Fruit fly (Drosophila melanogaster) whole organism, prepupa: Measurements from ENCODE around the gene SPoCk.

Experiments used
- Blimp-1 ChIP-seq: fragments of 200-800 bp; sonication (Bioruptor generic); optimal IDR thresholded peaks from 3 replicates; lab custom pipeline; 2017; ENCODE audit warnings: missing biosample characterization, missing genetic modification characterization, mild to moderate bottlenecking, moderate library complexity, missing genetic modification reagents
- CG11294 ChIP-seq: fragments of 200-800 bp; sonication (Bioruptor generic); IDR thresholded peaks from 2 replicates; pipeline ENCODE4 v1.3.6; 2022; ENCODE audit warnings: missing biosample characterization, missing genetic modification characterization
- CG11762 ChIP-seq: fragments of 200-800 bp; sonication (Bioruptor generic); optimal IDR thresholded peaks from 3 replicates; lab custom pipeline; 2016; ENCODE audit warnings: missing biosample characterization, missing genetic modification characterization; ENCODE audit not compliant: insufficient read depth
- CG11902 ChIP-seq: fragments of 200-800 bp; sonication (Bioruptor generic); optimal IDR thresholded peaks from 3 replicates; lab custom pipeline; 2016; ENCODE audit warnings: missing biosample characterization, missing genetic modification characterization
- CG15336 ChIP-seq: fragments of 200-800 bp; sonication (Bioruptor generic); IDR thresholded peaks from 2 replicates; pipeline ENCODE4 v1.3.6; 2022; ENCODE audit warnings: missing biosample characterization, missing genetic modification characterization
- CG1621 ChIP-seq: fragments of 200-800 bp; sonication (Bioruptor generic); optimal IDR thresholded peaks from 3 replicates; lab custom pipeline; 2018; ENCODE audit warnings: missing biosample characterization, mild to moderate bottlenecking, missing genetic modification characterization
- CG16779 ChIP-seq: fragments of 200-800 bp; sonication (Bioruptor generic); optimal IDR thresholded peaks from 3 replicates; lab custom pipeline; 2017; ENCODE audit warnings: missing biosample characterization, mild to moderate bottlenecking, missing genetic modification characterization
- CG3032 ChIP-seq: fragments of 200-800 bp; optimal IDR thresholded peaks from 2 replicates; lab custom pipeline; 2019; ENCODE audit warnings: missing biosample characterization, mild to moderate bottlenecking, missing genetic modification characterization, moderate library complexity
- CG32006 ChIP-seq: fragments of 200-800 bp; sonication (Bioruptor generic); optimal IDR thresholded peaks from 3 replicates; lab custom pipeline; 2017; ENCODE audit warnings: missing biosample characterization, mild to moderate bottlenecking, missing genetic modification characterization
- CG34406 ChIP-seq: fragments of 200-800 bp; sonication (Bioruptor generic); optimal IDR thresholded peaks from 3 replicates; lab custom pipeline; 2016; ENCODE audit warnings: missing biosample characterization, missing genetic modification characterization
- CG3919 ChIP-seq: fragments of 200-800 bp; sonication (Bioruptor generic); optimal IDR thresholded peaks from 3 replicates; lab custom pipeline; 2016; ENCODE audit warnings: missing biosample characterization, missing genetic modification characterization
- CG4318 ChIP-seq: fragments of 200-800 bp; sonication (Bioruptor generic); optimal IDR thresholded peaks from 3 replicates; lab custom pipeline; 2017; ENCODE audit warnings: missing biosample characterization, mild to moderate bottlenecking, missing genetic modification characterization
- CG6276 ChIP-seq: fragments of 200-800 bp; sonication (Bioruptor generic); optimal IDR thresholded peaks from 2 replicates; lab custom pipeline; 2017; ENCODE audit warnings: missing biosample characterization, mild to moderate bottlenecking, missing genetic modification characterization
- CG6808 ChIP-seq: fragments of 200-800 bp; sonication (Bioruptor generic); optimal IDR thresholded peaks from 3 replicates; lab custom pipeline; 2017; ENCODE audit warnings: missing biosample characterization, missing genetic modification characterization, mild to moderate bottlenecking, moderate library complexity, missing genetic modification reagents
- CG6854 ChIP-seq: fragments of 200-800 bp; sonication (Bioruptor generic); optimal IDR thresholded peaks from 2 replicates; lab custom pipeline; 2017; ENCODE audit warnings: missing biosample characterization, mild to moderate bottlenecking, missing genetic modification characterization
- CG8119 ChIP-seq: fragments of 200-800 bp; sonication (Bioruptor generic); IDR thresholded peaks from 3 replicates; pipeline ENCODE4 v1.3.6; 2022; ENCODE audit warnings: missing biosample characterization, missing genetic modification characterization
- CG8632 ChIP-seq: fragments of 200-800 bp; sonication (Bioruptor generic); optimal IDR thresholded peaks from 3 replicates; lab custom pipeline; 2016; ENCODE audit warnings: missing biosample characterization, missing genetic modification characterization
- Eip75B ChIP-seq: fragments of 200-800 bp; sonication (Bioruptor generic); optimal IDR thresholded peaks from 3 replicates; lab custom pipeline; 2016; ENCODE audit warnings: missing biosample characterization, missing genetic modification characterization
- Eip93F ChIP-seq: fragments of 200-800 bp; sonication (Bioruptor generic); optimal IDR thresholded peaks from 2 replicates; lab custom pipeline; 2016; ENCODE audit warnings: missing biosample characterization, mild to moderate bottlenecking, missing genetic modification characterization
- Ets21C ChIP-seq: fragments of 200-800 bp; sonication (Bioruptor generic); optimal IDR thresholded peaks from 3 replicates; lab custom pipeline; 2016; ENCODE audit warnings: missing biosample characterization, missing genetic modification characterization
- Ets96B ChIP-seq: fragments of 200-800 bp; optimal IDR thresholded peaks from 2 replicates; lab custom pipeline; 2019; ENCODE audit warnings: missing biosample characterization, mild to moderate bottlenecking, missing genetic modification characterization, moderate library complexity
- Gug ChIP-seq: fragments of 200-800 bp; sonication (Bioruptor generic); IDR thresholded peaks from 2 replicates; pipeline ENCODE4 v1.3.6; 2022; ENCODE audit warnings: missing biosample characterization, missing genetic modification characterization
- Hr38 ChIP-seq: sonication (Bioruptor generic); optimal IDR thresholded peaks from 2 replicates; lab custom pipeline; 2016; ENCODE audit warnings: missing biosample characterization, missing genetic modification characterization
- Hr39 ChIP-seq: fragments of 200-800 bp; sonication (Bioruptor generic); optimal IDR thresholded peaks from 2 replicates; lab custom pipeline; 2016; ENCODE audit warnings: missing biosample characterization, missing genetic modification characterization
- Lpt ChIP-seq: fragments of 200-800 bp; sonication (Bioruptor generic); optimal IDR thresholded peaks from 3 replicates; lab custom pipeline; 2016; ENCODE audit warnings: missing biosample characterization, missing genetic modification characterization
- Met ChIP-seq: fragments of 200-800 bp; sonication (Bioruptor generic); optimal IDR thresholded peaks from 3 replicates; lab custom pipeline; 2016; ENCODE audit warnings: missing biosample characterization, missing genetic modification characterization
- OdsH ChIP-seq: fragments of 200-800 bp; sonication (Bioruptor generic); optimal IDR thresholded peaks from 3 replicates; lab custom pipeline; 2016; ENCODE audit warnings: missing biosample characterization, missing genetic modification characterization
- Smox ChIP-seq: fragments of 200-800 bp; sonication (Bioruptor generic); optimal IDR thresholded peaks from 3 replicates; lab custom pipeline; 2016; ENCODE audit warnings: missing biosample characterization, missing genetic modification characterization
- Sox102F ChIP-seq: fragments of 200-800 bp; sonication (Bioruptor generic); optimal IDR thresholded peaks from 2 replicates; lab custom pipeline; 2016; ENCODE audit warnings: missing biosample characterization, mild to moderate bottlenecking, missing genetic modification characterization
- Sox14 ChIP-seq: fragments of 200-800 bp; sonication (Bioruptor generic); optimal IDR thresholded peaks from 3 replicates; lab custom pipeline; 2016; ENCODE audit warnings: missing biosample characterization, missing genetic modification characterization
- Sox15 ChIP-seq: fragments of 200-800 bp; sonication (Bioruptor generic); optimal IDR thresholded peaks from 3 replicates; lab custom pipeline; 2016; ENCODE audit warnings: missing biosample characterization, missing genetic modification characterization
- acj6 ChIP-seq: fragments of 200-800 bp; sonication (Bioruptor generic); optimal IDR thresholded peaks from 3 replicates; lab custom pipeline; 2016; ENCODE audit warnings: missing biosample characterization, missing genetic modification characterization
- cyc ChIP-seq: fragments of 200-800 bp; sonication (Bioruptor generic); optimal IDR thresholded peaks from 3 replicates; lab custom pipeline; 2016; ENCODE audit warnings: missing biosample characterization, missing genetic modification characterization
- dac ChIP-seq: fragments of 200-800 bp; sonication (Bioruptor generic); optimal IDR thresholded peaks from 2 replicates; lab custom pipeline; 2017; ENCODE audit warnings: missing biosample characterization, mild to moderate bottlenecking, missing genetic modification characterization
- eg ChIP-seq: fragments of 200-800 bp; sonication (Bioruptor generic); IDR thresholded peaks from 3 replicates; pipeline ENCODE4 v1.3.6; 2022; ENCODE audit warnings: missing biosample characterization, missing genetic modification characterization
- esn ChIP-seq: fragments of 200-800 bp; sonication (Bioruptor generic); optimal IDR thresholded peaks from 2 replicates; lab custom pipeline; 2016; ENCODE audit warnings: missing biosample characterization, mild to moderate bottlenecking, missing genetic modification characterization, moderate library complexity
- fd59A ChIP-seq: fragments of 200-800 bp; sonication (Bioruptor generic); optimal IDR thresholded peaks from 2 replicates; lab custom pipeline; 2017; ENCODE audit warnings: missing biosample characterization, mild to moderate bottlenecking, missing genetic modification characterization, missing genetic modification reagents
- fd85E ChIP-seq: fragments of 200-800 bp; sonication (Bioruptor generic); optimal IDR thresholded peaks from 3 replicates; lab custom pipeline; 2016; ENCODE audit warnings: missing biosample characterization, missing genetic modification characterization
- fkh ChIP-seq: fragments of 200-800 bp; sonication (Bioruptor generic); optimal IDR thresholded peaks from 3 replicates; lab custom pipeline; 2017; ENCODE audit warnings: missing biosample characterization, mild to moderate bottlenecking, missing genetic modification characterization, moderate library complexity
- lz ChIP-seq: fragments of 200-800 bp; sonication (Bioruptor generic); optimal IDR thresholded peaks from 3 replicates; lab custom pipeline; 2016; ENCODE audit warnings: missing biosample characterization, missing genetic modification characterization
- pdm3 ChIP-seq: fragments of 200-800 bp; sonication (Bioruptor generic); optimal IDR thresholded peaks from 3 replicates; lab custom pipeline; 2016; ENCODE audit warnings: missing biosample characterization, missing genetic modification characterization
- salr ChIP-seq, 2 experiments: fragments of 200-800 bp; sonication (Bioruptor generic); optimal IDR thresholded peaks; 3 replicates each; lab custom pipeline; 2016 to 2018; ENCODE audit warnings: missing biosample characterization in 2 of 2, missing genetic modification characterization in 2 of 2, mild to moderate bottlenecking in 1 of 2
- svp ChIP-seq: fragments of 200-800 bp; sonication (Bioruptor generic); peaks from one replicate; lab custom pipeline; 2016; ENCODE audit warnings: missing biosample characterization, missing genetic modification characterization
- topi ChIP-seq: fragments of 200-800 bp; sonication (Bioruptor generic); optimal IDR thresholded peaks from 3 replicates; lab custom pipeline; 2016; ENCODE audit warnings: missing biosample characterization, missing genetic modification characterization
- vri ChIP-seq: fragments of 200-800 bp; sonication (Bioruptor generic); optimal IDR thresholded peaks from 3 replicates; lab custom pipeline; 2016; ENCODE audit warnings: missing biosample characterization, mild to moderate bottlenecking, missing genetic modification characterization

SPoCk gene

DNA sequence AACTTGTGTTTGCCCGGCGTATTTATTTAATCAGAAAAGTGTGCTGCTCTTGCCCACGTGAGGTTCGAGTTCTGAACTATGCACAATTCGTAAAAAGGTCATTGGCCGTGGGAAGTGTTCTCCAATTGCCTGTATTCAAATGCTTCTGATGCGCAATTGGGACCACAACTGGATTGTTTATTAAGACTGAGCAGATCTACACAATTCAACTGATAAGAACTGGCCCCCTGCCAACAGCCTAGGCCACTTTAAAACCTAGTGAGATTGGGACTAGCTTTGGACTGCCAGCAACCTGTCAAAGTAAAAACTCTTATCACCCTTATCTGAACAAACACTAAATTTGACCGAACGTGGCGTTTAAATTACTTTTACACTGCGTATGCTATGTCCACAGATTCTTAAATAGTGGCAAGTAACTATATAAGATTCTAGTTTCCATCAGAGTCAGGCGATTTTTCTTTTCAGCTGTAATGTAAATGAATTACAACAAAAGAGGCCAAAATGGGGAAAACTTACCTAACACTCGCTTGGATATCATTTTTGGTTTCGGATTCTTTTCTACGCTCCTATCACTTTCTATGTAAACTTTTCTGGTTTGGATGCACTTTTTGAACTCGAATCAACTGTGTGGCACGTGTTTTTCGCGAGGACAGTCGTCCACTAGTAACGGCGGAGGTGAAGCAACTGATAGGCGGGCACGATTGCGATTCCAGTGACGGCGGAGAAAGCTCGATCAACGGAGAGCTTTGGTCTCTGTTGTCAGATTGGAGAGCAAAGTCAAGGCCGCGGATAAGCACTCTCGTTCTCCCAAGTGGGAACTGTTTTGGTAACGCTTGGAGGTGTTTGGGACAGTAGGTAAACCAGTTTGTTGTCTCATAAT, 11.3 kb upstream of the SPoCk start, which contains the start of gene CG11241:
TSS of gene CG11241 (minus strand) at position 689 of the 880 bp plus-strand sequence.
- TF ChIP-seq CG1621, result peak; percentile 12
- TF ChIP-seq acj6, result no peak
- TF ChIP-seq Hr39 (GFP tag; lab: Kevin White, UChicago), result peak; percentile 24
- no peak for TF ChIP-seq CG3919 (GFP tag; lab: Kevin White, UChicago)
- TF ChIP-seq CG6854 (GFP tag; lab: Kevin White, UChicago), result peak; percentile 22
- TF ChIP-seq vri (GFP tag; lab: Kevin White, UChicago), result no peak
- TF ChIP-seq CG16779 (tag; lab: Kevin White, UChicago), result no peak
- TF ChIP-seq Sox14 (GFP tag; lab: Kevin White, UChicago), result peak; percentile 4
- TF ChIP-seq fkh (GFP tag; lab: Kevin White, UChicago), result peak; percentile 62

DNA sequence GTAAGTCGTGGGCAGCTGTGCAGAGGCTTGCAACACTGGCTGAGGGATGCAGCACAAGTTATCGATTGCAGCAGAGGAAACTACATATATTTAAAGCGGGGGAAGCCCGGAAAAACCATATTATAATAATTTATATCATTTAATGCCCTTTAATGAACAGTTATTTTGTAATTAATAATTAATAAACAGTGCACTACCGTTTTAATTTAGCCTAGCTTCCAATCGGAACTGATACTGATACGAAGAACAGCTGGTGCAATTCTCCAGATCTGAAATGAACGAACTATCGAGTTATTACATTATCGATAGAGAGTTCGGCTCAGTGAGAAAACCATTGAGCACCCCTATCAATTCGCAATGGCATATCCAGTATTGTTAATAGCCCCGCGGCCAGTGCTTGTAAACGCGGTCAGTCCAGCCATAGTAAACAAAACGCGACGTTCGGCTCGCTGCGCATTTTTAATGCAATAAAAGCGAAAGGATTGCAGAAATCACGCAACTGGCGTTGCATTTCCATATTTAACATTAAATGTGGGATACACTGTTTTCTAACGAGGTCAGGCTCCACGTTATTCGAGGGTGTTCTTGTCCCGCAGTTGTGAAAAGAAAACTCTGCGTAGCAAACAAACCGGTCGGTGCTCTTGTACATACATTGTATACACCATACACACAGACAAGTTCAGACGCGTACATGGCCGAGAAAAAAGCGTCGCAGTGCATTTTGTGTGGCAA, 7.7 kb upstream of the SPoCk start, which contains the start of gene CG7369:
TSS of gene CG7369 (plus strand) at position 405 of the 732 bp plus-strand sequence.
- TF ChIP-seq CG16779 (tag; lab: Kevin White, UChicago) (peak; percentile 57), salr (GFP tag; optimal IDR thresholded peaks at IDR 0.05; lab: Kevin White, UChicago) (peak; percentile 58 to 91), Blimp-1 (GFP tag; lab: Kevin White, UChicago) (peak; percentile 72), fd85E (GFP tag; lab: Kevin White, UChicago) (peak; percentile 59), CG3032 (tag; lab: Kevin White, UChicago) (peak; percentile 85), CG6808 (GFP tag; lab: Kevin White, UChicago) (peak; percentile 68), CG34406 (GFP tag; lab: Kevin White, UChicago) (peak; percentile 86), Eip93F (GFP tag; lab: Kevin White, UChicago) (peak; percentile 75), svp (GFP tag; lab: Kevin White, UChicago) (peak; percentile 94), CG11902 (GFP tag; lab: Kevin White, UChicago) (peak; percentile 84), Sox102F (GFP tag; lab: Kevin White, UChicago) (peak; percentile 86), Gug (GFP tag; lab: Robert Waterston, UW) (peak; percentile 75), CG8632 (GFP tag; lab: Kevin White, UChicago) (peak; percentile 84), Hr38 (GFP tag; lab: Kevin White, UChicago) (no peak), CG32006 (GFP tag; lab: Kevin White, UChicago) (peak; percentile 85), eg (peak; percentile 84), fd59A (GFP tag; lab: Kevin White, UChicago) (peak; percentile 84), CG1621 (peak; percentile 60), CG4318 (GFP tag; lab: Kevin White, UChicago) (peak; percentile 81), topi (GFP tag; lab: Kevin White, UChicago) (peak; percentile 86), cyc (GFP tag; lab: Kevin White, UChicago) (peak; percentile 85), Ets21C (GFP tag; lab: Kevin White, UChicago) (peak; percentile 83), CG6276 (GFP tag; lab: Kevin White, UChicago) (no peak), CG15336 (peak; percentile 63), vri (GFP tag; lab: Kevin White, UChicago) (peak; percentile 84), fkh (GFP tag; lab: Kevin White, UChicago) (peak; percentile 93), Eip75B (GFP tag; lab: Kevin White, UChicago) (peak; percentile 76), OdsH (GFP tag; lab: Kevin White, UChicago) (peak; percentile 90), Hr39 (GFP tag; lab: Kevin White, UChicago) (peak; percentile 83), acj6 (peak; percentile 86), CG6854 (GFP tag; lab: Kevin White, UChicago) (peak; percentile 14), Ets96B (tag; lab: Kevin White, UChicago) (peak; percentile 76), Sox14 (GFP tag; lab: Kevin White, UChicago) (peak; percentile 81), CG8119 (peak; percentile 70), dac (peak; percentile 75), Sox15 (GFP tag; lab: Kevin White, UChicago) (peak; percentile 83), lz (GFP tag; lab: Kevin White, UChicago) (peak; percentile 88), Smox (GFP tag; lab: Kevin White, UChicago) (peak; percentile 88), esn (GFP tag; lab: Kevin White, UChicago) (peak; percentile 90), CG11762 (GFP tag; lab: Kevin White, UChicago) (peak; percentile 82), CG11294 (GFP tag; lab: Robert Waterston, UW) (peak; percentile 82), Lpt (GFP tag; lab: Kevin White, UChicago) (peak; percentile 46), pdm3 (GFP tag; lab: Kevin White, UChicago) (peak; percentile 85), Met (peak; percentile 87)
